Worm (Caenorhabditis elegans) whole organism, midembryonic: ENCODE measurements around the gene unc-43.

Experiments used
- flt-1 ChIP-seq: fragments of 200-800 bp; sonication (Bioruptor generic); IDR thresholded peaks from 2 replicates; pipeline ENCODE4 v1.3.6; 2022; ENCODE audit warnings: missing genetic modification characterization, missing compliant biosample characterization
- med-1 ChIP-seq: sonication (generic microtip); optimal IDR thresholded peaks from 2 replicates; lab custom pipeline; 2017; ENCODE audit warnings: missing genetic modification characterization, mild to moderate bottlenecking, missing compliant biosample characterization, antibody characterized with exemption, missing genetic modification reagents; ENCODE audit not compliant: insufficient read depth
- ref-1 ChIP-seq: fragments of 200-800 bp; sonication (Bioruptor generic); conservative IDR thresholded peaks from 2 replicates; pipeline ENCODE4 v1.3.6; 2022; ENCODE audit warnings: missing genetic modification reagents, missing genetic modification characterization, missing compliant biosample characterization
- ztf-29 ChIP-seq: fragments of 200-800 bp; sonication (Bioruptor generic); IDR thresholded peaks from 2 replicates; pipeline ENCODE4 v1.3.6; 2022; ENCODE audit warnings: missing genetic modification reagents, missing genetic modification characterization, missing compliant biosample characterization

DNA sequence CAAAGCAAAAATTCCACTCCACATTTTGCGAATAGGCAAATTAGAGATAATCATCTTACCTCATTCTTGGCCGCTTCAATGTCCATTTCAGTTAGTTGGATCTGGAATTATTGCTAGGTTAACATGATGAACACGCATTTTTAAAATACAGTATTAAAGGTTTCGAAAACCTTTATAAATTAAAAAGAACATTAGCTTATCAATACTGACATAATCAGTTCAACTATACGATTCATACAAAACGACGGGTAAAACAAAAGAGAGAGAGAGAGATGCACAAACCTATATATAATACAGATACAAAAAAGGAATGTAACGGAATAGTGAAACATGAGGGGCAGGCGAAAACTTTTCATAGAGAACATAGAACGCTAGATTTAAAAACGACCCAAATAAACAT, 68.5 kb downstream of the unc-43 start, which contains the start of gene thk-1:
- no peak for TF ChIP-seq med-1 (GFP tag; lab: Kevin White, UChicago)
- no peak for TF ChIP-seq flt-1 (GFP tag; lab: Robert Waterston, UW)
- TF ChIP-seq ref-1 (GFP tag; lab: Robert Waterston, UW), result no peak
- TF ChIP-seq ztf-29 (GFP tag; lab: Robert Waterston, UW), result no peak
